Worm (Caenorhabditis elegans): ENCODE measurements around the gene T19H5.7.

ce11 chrII:9522986-9523385 lies 43.1 kb upstream of the T19H5.7 start, which contains the start of gene AH6.17:
- TF ChIP-seq dmd-4 (tag; optimal IDR thresholded peaks at IDR 0.05) (no peak), ztf-1 (GFP tag; conservative IDR thresholded peaks at IDR 0.05) (no peak), ztf-4 (tag; optimal IDR thresholded peaks at IDR 0.05) (no peak), nhr-237 (tag; optimal IDR thresholded peaks at IDR 0.05) (no peak), elt-3 (tag; optimal IDR thresholded peaks at IDR 0.05) (no peak), unc-62 (GFP tag; optimal IDR thresholded peaks at IDR 0.05) (no peak), elt-1 (tag; optimal IDR thresholded peaks at IDR 0.05) (no peak), lin-11 (tag; optimal IDR thresholded peaks at IDR 0.05) (no peak), nhr-12 (tag; optimal IDR thresholded peaks at IDR 0.05) (no peak), lsy-2 (tag; optimal IDR thresholded peaks at IDR 0.05) (no peak), egl-27 (tag; optimal IDR thresholded peaks at IDR 0.05) (no peak), ama-1 (optimal IDR thresholded peaks at IDR 0.05) (no peak), ztf-11 (tag; optimal IDR thresholded peaks at IDR 0.05) (no peak)

Data from whole organism, L2 larva.